Fruit fly (Drosophila melanogaster): Measurements from ENCODE around the gene Spn28F.

DNA sequence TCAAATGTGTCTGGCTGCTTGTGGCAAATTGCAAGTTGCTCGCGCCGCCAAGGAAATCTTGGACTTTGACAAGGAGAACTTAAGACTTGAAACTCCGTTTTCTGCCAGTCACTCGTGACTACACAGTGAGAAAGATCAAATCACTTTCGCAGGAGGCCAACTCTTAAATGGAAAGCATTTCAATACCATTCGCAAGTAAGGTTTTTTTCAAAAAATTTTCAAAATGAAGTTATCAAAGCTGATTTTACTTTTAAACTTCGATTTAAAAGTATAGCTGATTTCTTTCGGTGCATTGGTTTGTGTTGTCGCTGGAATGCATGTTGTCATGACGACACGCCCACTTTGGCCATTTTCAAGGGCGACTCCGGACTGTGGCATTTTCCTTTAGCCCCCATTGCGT lies 9.2 kb downstream of the Spn28F start:
- TF ChIP-seq Abd-B (GFP tag; optimal IDR thresholded peaks at IDR 0.05) (no peak), br (GFP tag; optimal IDR thresholded peaks at IDR 0.05) (peak; percentile 41), foxo (GFP tag; optimal IDR thresholded peaks at IDR 0.05) (peak in 1 of 2 experiments; percentile 34), brk (GFP tag; optimal IDR thresholded peaks at IDR 0.05) (no peak), dmrt93B (GFP tag; optimal IDR thresholded peaks at IDR 0.05) (no peak), dl (GFP tag; optimal IDR thresholded peaks at IDR 0.05; ENCODE audit: insufficient read depth in 1 of 2, partially characterized antibody in 2 of 2) (no peak)
